Worm (Caenorhabditis elegans) whole organism, dauer: ENCODE measurements around the gene srh-59.

Source experiments
- unc-62 ChIP-seq: sonication (generic microtip); optimal IDR thresholded peaks from 2 replicates; lab custom pipeline; 2017; ENCODE audit warnings: missing biosample characterization, missing genetic modification reagents, missing genetic modification characterization

srh-59 gene

DNA sequence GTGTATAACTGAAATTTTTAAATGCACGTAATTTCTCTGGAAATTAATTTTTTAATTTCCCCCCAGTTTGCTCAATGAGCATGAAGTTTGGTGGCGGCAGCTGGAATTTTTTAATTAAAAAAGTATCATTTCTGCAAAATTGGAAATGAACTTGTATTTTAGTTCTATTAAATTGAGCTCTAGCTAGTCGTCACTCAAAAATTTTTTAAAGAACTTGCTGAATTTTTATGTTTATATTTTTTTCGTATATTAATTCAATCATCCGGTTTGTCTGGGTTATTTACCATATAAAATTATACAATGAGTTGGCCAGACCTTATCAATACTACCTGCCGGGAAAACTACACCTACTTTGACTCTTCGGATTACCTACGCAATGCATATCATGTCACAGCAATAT lies at the start of gene srh-59:
Gene srh-59 (plus strand): TSS at position 301 of the 400 bp plus-strand sequence.
- no peak for TF ChIP-seq unc-62 (GFP tag; lab: Kevin White, UChicago)

DNA sequence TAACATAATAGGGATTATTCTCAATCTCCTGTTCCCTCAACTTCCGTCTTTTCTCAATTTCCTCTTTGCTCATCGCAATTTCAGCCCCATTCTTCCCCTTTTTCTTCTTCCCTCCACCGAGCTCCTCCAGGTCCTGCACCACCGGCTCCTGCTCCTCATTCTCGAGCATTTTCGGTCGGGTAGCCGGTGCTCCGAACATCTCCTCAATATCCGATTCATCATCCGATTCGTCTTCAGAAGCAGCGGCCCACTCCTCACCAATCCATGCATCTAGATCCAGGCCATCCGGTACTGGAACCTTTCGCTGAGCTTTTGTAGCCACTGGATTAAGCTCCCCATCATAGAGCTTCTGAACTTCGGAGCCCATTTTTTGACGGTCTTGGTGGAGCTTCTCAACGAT lies 41.7 kb upstream of the srh-59 start:
- TF ChIP-seq unc-62 (GFP tag; lab: Kevin White, UChicago): no peak

DNA sequence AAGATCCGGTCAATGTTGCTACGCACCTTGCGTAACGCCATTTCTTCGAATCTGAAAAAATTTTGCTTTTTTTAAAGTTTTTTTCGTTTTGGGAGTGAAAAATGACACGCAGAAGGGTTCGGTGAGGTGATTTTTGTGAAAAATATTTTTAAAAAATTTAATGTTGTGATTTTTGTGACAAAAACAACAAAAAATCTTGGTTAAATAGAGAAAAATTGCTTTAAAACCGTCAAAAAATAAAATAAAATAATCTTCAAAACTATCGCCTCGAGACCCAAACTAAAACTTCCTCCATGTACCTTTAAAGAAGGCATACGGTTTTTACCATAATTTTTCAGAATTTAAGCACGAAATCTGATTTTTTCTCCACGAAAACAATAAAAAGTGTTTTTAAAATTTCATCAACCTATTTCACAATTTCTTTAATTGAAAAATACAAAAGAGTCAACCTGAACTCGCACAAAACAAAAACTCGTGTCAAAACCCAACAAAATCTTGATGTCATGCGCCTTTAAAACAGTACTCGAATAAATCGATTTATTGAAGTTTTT lies 35.4 kb upstream of the srh-59 start, which contains the start of gene apd-3:
Gene apd-3 (minus strand): TSS at position 51 of the 551 bp plus-strand sequence.
- TF ChIP-seq unc-62 (GFP tag; lab: Kevin White, UChicago): no peak

DNA sequence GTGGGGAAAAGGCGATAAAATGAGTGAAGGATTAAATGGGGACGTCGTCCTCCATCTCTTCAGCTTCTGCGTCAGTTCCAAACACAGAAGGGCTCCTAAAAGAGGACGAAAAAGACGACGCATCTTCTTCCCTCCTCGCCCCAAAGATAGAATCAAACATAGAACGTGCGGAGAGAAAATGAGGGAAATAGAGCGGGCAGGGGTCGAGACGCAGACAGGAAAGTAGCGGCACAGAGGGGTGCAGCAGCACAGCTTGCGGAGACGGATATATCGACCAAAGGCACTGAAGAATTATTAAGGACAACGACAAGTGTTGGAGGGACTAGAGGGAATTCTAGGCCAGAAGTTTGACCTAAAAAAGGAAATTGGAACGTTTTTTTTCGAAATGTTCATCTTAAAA lies 34.6 kb upstream of the srh-59 start:
- TF ChIP-seq unc-62 (GFP tag; lab: Kevin White, UChicago): no peak

DNA sequence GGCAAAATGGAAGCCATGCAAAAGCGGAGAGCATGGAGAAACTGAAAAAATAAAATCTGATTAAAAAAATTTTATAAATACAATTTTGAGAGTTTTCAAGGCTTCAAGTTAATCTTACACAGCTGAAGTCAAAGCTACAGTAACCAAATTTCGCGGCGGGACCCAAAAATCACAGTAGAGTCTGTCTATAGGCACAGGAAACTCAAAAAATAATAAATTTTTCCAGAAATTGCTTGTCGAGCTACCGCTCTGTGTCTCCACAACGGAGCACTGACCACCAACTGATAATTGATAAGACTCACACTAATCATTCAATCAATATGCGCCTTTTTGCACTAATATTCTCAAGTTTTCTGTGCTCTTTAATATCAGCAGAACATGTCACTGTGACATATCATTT lies 31.5 kb upstream of the srh-59 start, which contains the start of gene W10G11.19:
Gene W10G11.19 (plus strand): TSS at position 301 of the 400 bp plus-strand sequence.
- no peak for TF ChIP-seq unc-62 (GFP tag; lab: Kevin White, UChicago)

DNA sequence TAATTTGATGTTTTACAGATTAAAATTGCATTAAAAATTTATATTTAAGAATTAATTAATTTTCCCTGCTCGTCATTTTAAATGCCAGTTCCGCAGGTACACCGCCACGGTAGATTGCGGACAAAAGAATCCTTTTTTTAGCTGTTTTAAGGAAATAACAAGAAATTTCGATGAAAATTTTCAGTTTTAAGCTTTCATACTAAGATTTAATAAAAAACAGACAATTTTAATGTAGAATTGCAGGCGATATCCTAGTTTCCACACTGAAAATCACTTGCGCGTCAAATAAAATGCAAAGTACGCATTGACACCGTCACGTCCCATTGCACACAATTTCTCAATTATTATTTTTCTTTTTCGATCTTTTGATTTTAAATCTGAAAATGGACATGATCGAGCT lies 28.4 kb upstream of the srh-59 start, which contains the start of gene dnc-3:
Gene dnc-3 (plus strand): TSS at position 272 of the 400 bp plus-strand sequence.
- no peak for TF ChIP-seq unc-62 (GFP tag; lab: Kevin White, UChicago)

DNA sequence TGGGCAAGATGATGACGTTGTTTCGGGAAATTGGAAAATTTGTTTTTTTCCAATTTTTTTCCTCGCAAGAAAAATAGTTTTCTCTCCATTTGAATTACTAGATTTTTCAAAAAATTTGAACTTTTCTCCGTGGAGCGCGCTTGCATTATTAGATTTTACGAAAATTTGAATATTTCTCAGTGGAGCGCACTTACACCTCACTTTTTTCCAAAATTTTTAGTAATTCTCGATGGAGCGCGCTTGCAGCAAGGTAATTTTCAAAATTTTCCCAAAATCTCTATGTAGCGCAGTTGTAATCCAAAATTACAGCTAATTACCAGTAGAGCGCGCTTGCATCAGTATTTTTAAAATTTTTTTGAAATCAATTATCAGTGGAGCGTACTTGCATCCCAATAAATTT lies 27.2 kb upstream of the srh-59 start:
- TF ChIP-seq unc-62 (GFP tag; lab: Kevin White, UChicago): no peak

DNA sequence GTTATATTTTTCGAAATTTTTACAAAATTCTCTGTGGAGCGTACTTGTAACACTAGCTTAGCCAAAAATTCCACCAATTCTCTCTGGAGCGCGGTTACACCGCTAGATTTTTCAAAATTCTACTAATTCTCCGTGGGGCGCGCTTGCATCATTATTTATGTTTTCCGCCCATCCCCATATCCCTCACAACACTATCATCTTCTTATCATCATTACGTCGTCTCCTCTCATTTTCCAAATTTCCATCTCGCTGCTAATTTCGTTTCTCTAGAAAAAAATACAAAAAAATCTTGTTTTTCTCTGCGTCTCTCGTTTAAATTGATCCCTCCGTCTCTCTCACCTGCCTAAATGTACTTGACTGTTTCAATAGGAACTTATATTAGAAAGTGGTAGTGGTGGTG lies 26.6 kb upstream of the srh-59 start:
- TF ChIP-seq unc-62 (GFP tag; lab: Kevin White, UChicago): no peak

DNA sequence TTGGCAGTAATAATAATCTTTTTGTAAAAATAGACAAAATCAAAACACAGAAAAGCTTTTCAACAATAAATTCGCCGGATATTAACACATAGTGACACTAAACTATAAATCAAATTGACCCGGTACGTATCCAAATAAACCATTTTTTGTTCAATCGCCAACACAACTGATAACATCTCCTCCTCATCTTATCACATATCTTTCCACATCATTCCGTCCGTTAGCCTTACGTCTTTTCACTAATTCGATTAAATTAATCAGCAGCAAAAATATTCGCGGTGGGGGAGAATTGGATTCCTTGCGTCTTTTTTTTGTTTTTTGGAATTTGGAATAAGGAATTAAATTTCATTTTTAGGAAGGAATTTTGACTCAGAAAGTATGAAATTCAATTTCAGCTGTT lies 25.3 kb upstream of the srh-59 start:
- no peak for TF ChIP-seq unc-62 (GFP tag; lab: Kevin White, UChicago)

DNA sequence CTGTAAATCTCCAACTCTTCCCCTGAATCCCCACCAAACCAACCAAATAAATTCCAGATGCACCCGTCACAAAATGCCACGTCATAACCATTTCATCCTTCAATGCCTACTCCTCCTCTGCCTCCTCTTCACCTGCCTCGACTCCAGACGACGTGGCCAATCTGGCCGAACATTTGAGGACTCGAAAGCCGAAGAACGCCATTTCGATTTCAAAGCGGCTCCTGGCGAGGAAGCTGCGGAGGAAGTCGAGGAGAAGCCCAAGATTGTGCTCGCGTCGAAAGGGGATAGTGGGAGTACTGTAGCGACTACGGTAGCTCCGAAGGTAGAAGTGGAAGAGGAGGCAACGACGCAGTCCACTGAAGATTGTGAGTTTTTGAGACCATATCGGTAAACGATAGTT lies 24.4 kb upstream of the srh-59 start, which contains the start of gene lgc-45:
Gene lgc-45 (plus strand): TSS at position 56 of the 400 bp plus-strand sequence.
- no peak for TF ChIP-seq unc-62 (GFP tag; lab: Kevin White, UChicago)

DNA sequence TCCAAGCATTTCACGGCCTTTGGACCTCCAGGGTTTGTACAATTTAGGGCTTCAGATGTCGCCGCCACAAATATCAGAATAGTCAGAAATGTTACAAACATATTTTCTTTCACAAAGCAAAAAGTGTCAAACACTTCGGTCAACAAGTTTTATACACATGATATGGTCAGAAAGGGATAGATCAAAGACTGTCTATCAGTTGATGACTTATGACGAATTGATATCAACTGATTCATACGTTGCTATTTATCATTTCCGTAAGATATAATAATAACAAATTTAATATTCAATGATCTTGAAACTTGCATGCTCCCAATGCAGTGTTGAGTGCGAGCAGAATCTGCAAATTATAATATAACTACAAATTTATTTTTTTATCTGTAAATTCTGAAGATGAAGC lies 21.3 kb upstream of the srh-59 start, which contains the start of gene W10G11.1:
Gene W10G11.1 (minus strand): TSS at position 101 of the 400 bp plus-strand sequence.
- TF ChIP-seq unc-62 (GFP tag; lab: Kevin White, UChicago): no peak

DNA sequence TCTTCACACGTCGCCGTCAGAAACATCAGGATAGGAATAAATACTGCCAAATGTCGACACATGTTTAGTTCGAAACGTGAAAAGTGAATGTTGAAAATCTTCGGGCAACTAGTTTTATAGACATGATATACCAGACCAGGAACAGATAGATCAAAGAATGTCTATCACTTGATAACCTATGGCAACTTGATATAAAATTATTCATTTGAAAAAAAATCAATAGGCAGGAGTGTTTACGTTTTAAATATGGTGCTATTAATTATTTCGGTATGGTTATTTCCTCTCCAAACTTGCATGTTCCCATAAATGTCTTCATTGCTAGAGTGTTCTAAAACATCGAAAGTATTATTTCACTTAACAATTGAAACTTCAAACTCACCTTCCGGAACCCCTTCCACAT lies 20.3 kb upstream of the srh-59 start, which contains the start of gene W10G11.2:
Gene W10G11.2 (minus strand): TSS at position 101 of the 400 bp plus-strand sequence.
- TF ChIP-seq unc-62 (GFP tag; lab: Kevin White, UChicago): no peak

DNA sequence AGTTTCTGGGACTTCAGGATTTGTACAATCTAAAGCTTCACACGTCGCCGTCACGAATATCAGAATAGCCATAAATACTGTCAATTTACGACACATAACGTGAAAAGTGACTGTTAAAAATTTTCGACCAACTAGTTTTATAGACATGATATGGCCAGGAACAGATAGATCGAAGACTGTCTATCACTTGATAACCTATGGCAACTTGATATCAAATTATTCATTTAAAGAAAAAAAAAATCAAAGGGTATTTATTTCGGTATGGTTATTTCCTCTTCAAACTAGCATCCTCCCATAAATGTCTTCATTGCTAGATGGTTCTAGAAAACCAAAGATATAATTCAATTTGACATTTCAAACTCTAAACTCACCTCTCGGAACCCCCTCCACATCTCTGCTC lies 19.4 kb upstream of the srh-59 start, which contains the start of gene W10G11.3:
Gene W10G11.3 (minus strand): TSS at position 101 of the 400 bp plus-strand sequence.
- no peak for TF ChIP-seq unc-62 (GFP tag; lab: Kevin White, UChicago)

DNA sequence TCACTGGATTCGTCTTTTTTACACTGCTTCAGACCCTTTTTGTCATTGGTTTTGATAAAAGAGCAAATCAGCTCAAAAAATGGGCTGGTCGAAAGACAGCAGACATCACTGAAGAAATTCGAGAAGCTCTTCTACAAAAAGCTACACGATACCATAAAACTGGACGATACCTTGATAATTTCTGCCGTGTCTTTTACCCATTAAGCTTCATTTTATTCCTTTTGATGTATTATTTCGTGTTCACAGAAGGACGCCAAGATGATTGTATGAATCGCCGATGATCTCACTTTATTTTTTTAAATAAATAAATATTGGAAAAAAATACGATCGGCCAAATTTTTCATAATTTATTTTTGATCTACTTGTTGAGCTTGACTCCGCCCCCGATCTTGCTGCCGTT lies 14.8 kb upstream of the srh-59 start:
- no peak for TF ChIP-seq unc-62 (GFP tag; lab: Kevin White, UChicago)

DNA sequence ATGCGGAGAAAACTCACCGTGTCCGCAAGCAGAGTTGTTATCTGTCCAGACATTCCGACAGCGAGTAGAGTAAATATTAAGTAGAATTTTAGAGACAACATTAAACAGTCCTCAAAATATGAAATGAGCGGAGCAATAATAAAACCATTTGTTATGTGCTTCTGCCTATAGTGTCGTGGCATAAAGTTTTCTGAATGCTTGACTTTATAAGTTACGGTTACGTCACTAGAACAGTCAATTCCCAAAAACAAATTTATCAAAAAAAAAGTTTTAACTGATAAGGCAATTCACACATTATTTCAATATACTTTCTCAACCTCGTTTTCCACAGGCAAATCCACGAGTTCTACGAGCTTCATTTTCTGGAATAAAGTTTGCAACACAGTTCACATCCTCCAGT lies 12.7 kb upstream of the srh-59 start, which contains the start of gene clec-127:
Gene clec-127 (minus strand): TSS at position 101 of the 400 bp plus-strand sequence.
- no peak for TF ChIP-seq unc-62 (GFP tag; lab: Kevin White, UChicago)

DNA sequence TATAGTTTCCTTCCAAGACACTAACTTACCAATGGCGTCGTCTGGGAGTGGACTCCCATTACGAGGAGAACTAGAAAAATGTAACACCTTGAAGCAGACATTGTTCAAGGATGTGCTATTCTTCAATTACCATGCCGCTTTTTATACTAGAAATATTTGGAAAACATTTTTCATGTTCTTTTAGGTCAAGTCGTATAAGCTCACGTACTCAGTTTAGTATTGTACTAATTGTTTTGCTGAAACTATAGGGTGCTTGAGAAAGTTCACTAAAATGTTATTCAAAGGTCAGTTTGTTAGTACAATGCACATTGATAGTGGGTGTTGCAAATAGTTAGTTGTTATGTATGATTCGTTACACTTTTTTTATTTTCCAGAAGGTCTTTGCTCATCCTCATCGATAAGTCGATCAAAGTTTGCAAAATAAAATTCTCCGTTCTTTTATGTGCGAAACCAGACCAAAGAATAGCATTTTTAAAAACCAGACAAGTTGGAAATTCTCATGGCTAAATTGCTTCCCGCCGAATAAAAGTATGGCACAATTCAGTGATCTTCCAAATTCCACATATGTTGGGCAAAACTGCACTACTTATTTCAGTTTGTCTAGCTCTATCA lies 10.8 kb upstream of the srh-59 start, which contains the start of the genes clec-128 and clec-129:
Gene clec-128 (minus strand): TSS at position 101 of the 612 bp plus-strand sequence.
Gene clec-129 (plus strand): TSS at position 562 of the 612 bp plus-strand sequence.
- no peak for TF ChIP-seq unc-62 (GFP tag; lab: Kevin White, UChicago)
